Worm (Caenorhabditis elegans) whole organism, L4 larva: ENCODE measurements around the gene srz-59.

Source experiments
- D1046.2 ChIP-seq: fragments of 200-800 bp; sonication (Bioruptor generic); IDR thresholded peaks from 2 replicates; pipeline ENCODE4 v1.3.6; 2022; ENCODE audit warnings: missing genetic modification characterization, missing compliant biosample characterization
- F26F4.8 ChIP-seq: fragments of 200-800 bp; sonication (Bioruptor generic); conservative IDR thresholded peaks from 2 replicates; pipeline ENCODE4 v1.3.6; 2022; ENCODE audit warnings: missing genetic modification characterization, missing compliant biosample characterization
- Y105C5A.15 ChIP-seq: fragments of 200-800 bp; sonication (Bioruptor generic); IDR thresholded peaks from 2 replicates; pipeline ENCODE4 v1.3.6; 2022; ENCODE audit warnings: missing genetic modification characterization, missing compliant biosample characterization
- ZK337.2 ChIP-seq: fragments of 200-800 bp; sonication (Bioruptor generic); IDR thresholded peaks from 2 replicates; pipeline ENCODE4 v1.3.6; 2022; ENCODE audit warnings: missing genetic modification reagents, missing genetic modification characterization, missing compliant biosample characterization
- aha-1 ChIP-seq: fragments of 150-350 bp; peaks from one replicate; lab custom pipeline; 2014; ENCODE audit warnings: missing biosample characterization, missing genetic modification characterization
- ceh-20 ChIP-seq: fragments of 200-800 bp; sonication (Bioruptor generic); IDR thresholded peaks from 2 replicates; pipeline ENCODE4 v1.3.6; 2022; ENCODE audit warnings: missing genetic modification reagents, missing genetic modification characterization, missing compliant biosample characterization
- ces-1 ChIP-seq: fragments of 150-350 bp; sonication (generic microtip); optimal IDR thresholded peaks from 4 replicates; lab custom pipeline; 2014; ENCODE audit warnings: missing biosample characterization, missing genetic modification reagents, missing genetic modification characterization
- daf-12 ChIP-seq: fragments of 150-350 bp; optimal IDR thresholded peaks from 2 replicates; lab custom pipeline; 2014; ENCODE audit warnings: missing biosample characterization, missing genetic modification reagents, missing genetic modification characterization
- daf-16 ChIP-seq, 3 experiments: sonication (generic microtip); optimal IDR thresholded peaks; 2 replicates each; lab custom pipeline; 2016 to 2017; ENCODE audit warnings: missing genetic modification characterization in 3 of 3, missing genetic modification reagents in 3 of 3, mild to moderate bottlenecking in 2 of 3, missing compliant biosample characterization in 2 of 3, missing biosample characterization in 1 of 3, moderate library complexity in 1 of 3
- dmd-9 ChIP-seq: fragments of 200-800 bp; sonication (Bioruptor generic); IDR thresholded peaks from 2 replicates; pipeline ENCODE4 v1.3.6; 2022; ENCODE audit warnings: missing genetic modification reagents, missing genetic modification characterization, missing compliant biosample characterization
- dve-1 ChIP-seq: sonication (generic microtip); optimal IDR thresholded peaks from 2 replicates; lab custom pipeline; 2017; ENCODE audit warnings: antibody characterized with exemption, mild to moderate bottlenecking, missing genetic modification characterization, missing compliant biosample characterization; ENCODE audit not compliant: insufficient read depth
- egl-43 ChIP-seq: fragments of 200-800 bp; sonication (Bioruptor generic); IDR thresholded peaks from 2 replicates; pipeline ENCODE4 v1.3.6; 2022; ENCODE audit warnings: missing genetic modification reagents, missing genetic modification characterization, missing compliant biosample characterization
- fos-1 ChIP-seq: fragments of 150-350 bp; optimal IDR thresholded peaks from 2 replicates; lab custom pipeline; 2014; ENCODE audit warnings: missing biosample characterization, missing genetic modification characterization
- hmg-1.1 ChIP-seq: fragments of 200-800 bp; sonication (Bioruptor generic); IDR thresholded peaks from 2 replicates; pipeline ENCODE4 v1.3.6; 2022; ENCODE audit warnings: missing genetic modification reagents, missing genetic modification characterization, missing compliant biosample characterization
- lim-7 ChIP-seq: fragments of 200-800 bp; sonication (Bioruptor generic); IDR thresholded peaks from 2 replicates; pipeline ENCODE4 v1.3.6; 2022; ENCODE audit warnings: missing genetic modification characterization, missing compliant biosample characterization
- lin-13 ChIP-seq: fragments of 150-350 bp; optimal IDR thresholded peaks from 2 replicates; lab custom pipeline; 2014; ENCODE audit warnings: missing biosample characterization, missing genetic modification reagents, missing genetic modification characterization
- mdl-1 ChIP-seq, 2 experiments: fragments of 150-350 bp in 1 of 2; sonication (generic microtip) in 1 of 2; optimal IDR thresholded peaks; 2 replicates each; lab custom pipeline; 2014 to 2017; ENCODE audit warnings: missing biosample characterization in 2 of 2, missing genetic modification characterization in 2 of 2
- mep-1 ChIP-seq: fragments of 150-350 bp; sonication (generic microtip); optimal IDR thresholded peaks from 3 replicates; lab custom pipeline; 2014; ENCODE audit warnings: missing biosample characterization, missing genetic modification characterization
- nhr-111 ChIP-seq: fragments of 200-800 bp; sonication (Bioruptor generic); optimal IDR thresholded peaks from 2 replicates; lab custom pipeline; 2018; ENCODE audit warnings: mild to moderate bottlenecking, missing genetic modification characterization, missing compliant biosample characterization
- nhr-28 ChIP-seq: fragments of 150-350 bp; optimal IDR thresholded peaks from 2 replicates; lab custom pipeline; 2014; ENCODE audit warnings: missing biosample characterization, missing genetic modification characterization
- nhr-48 ChIP-seq: sonication (generic microtip); optimal IDR thresholded peaks from 2 replicates; lab custom pipeline; 2016; ENCODE audit warnings: mild to moderate bottlenecking, missing genetic modification characterization, missing compliant biosample characterization
- nhr-77 ChIP-seq: fragments of 150-350 bp; optimal IDR thresholded peaks from 2 replicates; lab custom pipeline; 2014; ENCODE audit warnings: missing biosample characterization, missing genetic modification characterization
- pha-4 ChIP-seq, 2 experiments: fragments of 150-350 bp in 1 of 2; fragments of 200-800 bp in 1 of 2; sonication (Bioruptor generic) in 1 of 2; IDR thresholded peaks in 1 of 2; optimal IDR thresholded peaks in 1 of 2; 2 replicates each; pipeline versions ENCODE4 v1.3.6 to Lab custom; 2014 to 2022; ENCODE audit warnings: missing genetic modification characterization in 2 of 2, missing genetic modification reagents in 2 of 2, missing biosample characterization in 1 of 2, missing compliant biosample characterization in 1 of 2
- php-3 ChIP-seq: fragments of 200-800 bp; sonication (Bioruptor generic); IDR thresholded peaks from 2 replicates; pipeline ENCODE4 v1.3.6; 2022; ENCODE audit warnings: missing genetic modification reagents, missing genetic modification characterization, missing compliant biosample characterization
- pqm-1 ChIP-seq: sonication (generic microtip); optimal IDR thresholded peaks from 2 replicates; lab custom pipeline; 2017; ENCODE audit warnings: missing biosample characterization, missing genetic modification characterization
- saeg-2 ChIP-seq: fragments of 200-800 bp; sonication (Bioruptor generic); IDR thresholded peaks from 2 replicates; pipeline ENCODE4 v1.3.6; 2022; ENCODE audit warnings: missing genetic modification reagents, missing genetic modification characterization, missing compliant biosample characterization
- snpc-1.2 ChIP-seq: fragments of 200-800 bp; sonication (Bioruptor generic); IDR thresholded peaks from 2 replicates; pipeline ENCODE4 v1.3.6; 2022; ENCODE audit warnings: missing genetic modification reagents, missing genetic modification characterization, missing compliant biosample characterization
- spr-1 ChIP-seq: sonication (generic microtip); optimal IDR thresholded peaks from 2 replicates; lab custom pipeline; 2016; ENCODE audit warnings: mild to moderate bottlenecking, missing genetic modification characterization, missing compliant biosample characterization
- tra-1 ChIP-seq: fragments of 200-800 bp; sonication (Bioruptor generic); IDR thresholded peaks from 2 replicates; pipeline ENCODE4 v1.3.6; 2022; ENCODE audit warnings: missing genetic modification reagents, missing genetic modification characterization, missing compliant biosample characterization
- unc-130 ChIP-seq: sonication (generic microtip); optimal IDR thresholded peaks from 2 replicates; lab custom pipeline; 2016; ENCODE audit warnings: missing genetic modification reagents, missing genetic modification characterization, missing compliant biosample characterization
- vab-7 ChIP-seq: fragments of 200-800 bp; sonication (Bioruptor generic); IDR thresholded peaks from 2 replicates; pipeline ENCODE4 v1.3.6; 2022; ENCODE audit warnings: missing genetic modification reagents, missing genetic modification characterization, missing compliant biosample characterization
- ztf-7 ChIP-seq: fragments of 150-350 bp; optimal IDR thresholded peaks from 2 replicates; lab custom pipeline; 2014; ENCODE audit warnings: missing biosample characterization, missing genetic modification characterization

srz-59 gene

DNA sequence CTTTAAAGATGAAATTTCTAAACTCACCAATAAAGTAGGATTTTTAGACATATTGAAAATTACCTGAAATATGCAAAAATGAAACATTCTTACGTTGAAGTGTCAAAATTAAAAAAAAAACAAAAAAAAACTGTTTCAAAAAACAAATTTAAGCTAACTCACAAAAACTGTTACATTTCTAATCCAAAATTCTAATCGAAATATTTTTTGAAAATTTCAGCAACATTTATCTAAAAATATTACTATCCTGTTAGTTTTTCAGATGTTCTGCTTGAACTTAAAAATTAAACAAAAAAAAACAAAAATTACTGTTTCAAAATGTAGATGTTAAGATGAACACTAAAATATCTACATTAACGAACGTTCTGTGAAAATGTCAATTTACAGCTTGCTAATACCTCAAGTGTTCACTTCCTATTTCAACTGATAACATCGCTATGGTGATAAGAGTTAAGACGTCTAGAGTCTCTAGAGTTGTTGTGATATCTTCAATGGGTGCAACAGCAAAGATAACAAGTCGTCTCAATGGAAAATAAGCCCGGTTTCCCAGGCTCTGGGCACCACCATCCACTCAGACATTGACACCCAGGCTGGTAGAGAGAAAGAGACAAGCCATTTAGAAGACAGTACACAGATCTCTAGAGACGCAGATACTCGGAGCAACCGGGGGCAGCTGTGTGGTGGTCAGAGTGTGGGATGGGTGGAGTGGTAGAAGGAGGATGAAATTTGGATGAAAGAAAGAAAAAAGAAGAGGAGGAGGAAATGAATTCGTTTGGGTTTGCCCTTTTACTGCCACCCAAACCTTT, 3.9 kb upstream of the srz-59 start, which contains the start of gene H12I19.115:
H12I19.115 (minus strand) TSS at position 51 of the 806 bp plus-strand sequence.
- TF ChIP-seq dmd-9 (GFP tag; lab: Robert Waterston, UW) (no peak), pqm-1 (tag; lab: Kevin White, UChicago) (peak; percentile 60), daf-16 (GFP tag; optimal IDR thresholded peaks at IDR 0.05; lab: Kevin White, UChicago) (no peak), daf-16 (tag; optimal IDR thresholded peaks at IDR 0.05; lab: Kevin White, UChicago) (peak; percentile 53)

DNA sequence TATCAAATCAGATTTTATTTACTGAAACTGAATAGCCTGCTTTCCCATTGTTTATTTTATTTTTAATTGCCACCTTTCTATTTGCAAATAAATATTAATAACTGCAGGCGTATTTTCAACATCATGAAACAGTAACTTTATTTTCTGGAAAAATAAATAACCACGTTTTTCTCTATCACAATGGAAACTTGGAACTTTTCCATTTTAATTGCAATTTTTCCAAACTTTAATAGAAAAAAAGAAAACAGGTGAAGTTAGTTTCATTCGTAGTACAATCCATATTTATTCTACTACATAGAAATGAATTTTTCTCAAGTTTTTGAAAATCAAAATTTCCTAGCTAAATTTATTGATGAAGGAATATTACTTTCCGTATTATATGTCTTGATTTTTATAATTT, 2.8 kb upstream of the srz-59 start, which contains the start of gene srz-42:
srz-42 (plus strand) TSS at position 301 of the 400 bp plus-strand sequence.
- no peak for TF ChIP-seq nhr-28 (tag; lab: Kevin White, UChicago)
- no peak for TF ChIP-seq lim-7 (GFP tag; lab: Robert Waterston, UW)
- TF ChIP-seq mdl-1 (tag; optimal IDR thresholded peaks at IDR 0.05; lab: Kevin White, UChicago) = no peak
- no peak for TF ChIP-seq nhr-77 (tag; lab: Kevin White, UChicago)
- no peak for TF ChIP-seq hmg-1.1 (GFP tag; lab: Robert Waterston, UW)
- no peak for TF ChIP-seq php-3 (GFP tag; lab: Robert Waterston, UW)

- no peak for TF ChIP-seq ZK337.2 (GFP tag; lab: Robert Waterston, UW)
- no peak for TF ChIP-seq nhr-48 (tag; lab: Kevin White, UChicago)
- no peak for TF ChIP-seq ces-1 (GFP tag; lab: Kevin White, UChicago)
- peak; percentile 92 for TF ChIP-seq aha-1
- no peak for TF ChIP-seq spr-1 (tag; lab: Kevin White, UChicago)
- TF ChIP-seq saeg-2 = no peak
- no peak for TF ChIP-seq unc-130 (GFP tag; lab: Kevin White, UChicago)
- TF ChIP-seq, all 104 proteins: peak for 1
Observed at ce11 chrIV:14133400-14133799, 1.5 kb downstream of the srz-59 start.

DNA sequence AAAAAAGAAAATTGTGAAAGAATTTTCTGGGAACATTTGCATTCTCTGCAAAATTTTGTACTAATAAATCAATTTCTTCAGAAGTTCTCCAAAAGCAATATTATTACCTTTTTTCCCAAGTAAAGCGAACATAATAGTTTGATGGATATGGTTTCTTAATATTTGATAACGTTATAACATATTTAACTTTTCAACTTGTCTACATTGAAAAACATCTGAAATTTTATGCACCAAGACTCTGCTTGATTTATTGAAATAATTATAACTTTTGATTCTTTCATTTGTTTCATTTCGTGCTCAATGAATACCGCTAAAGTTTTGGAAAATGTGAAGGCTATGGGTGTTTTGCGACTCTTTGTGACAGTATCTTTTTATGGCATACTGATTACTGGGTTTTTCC, 5.2 kb downstream of the srz-59 start, which contains the start of gene srz-31:
srz-31 (plus strand) TSS at position 301 of the 400 bp plus-strand sequence.
- TF ChIP-seq ztf-7 (tag; lab: Kevin White, UChicago) (no peak), ceh-20 (GFP tag; lab: Robert Waterston, UW) (no peak), nhr-111 (no peak), dve-1 (tag; lab: Kevin White, UChicago) (no peak), Y105C5A.15 (GFP tag; lab: Robert Waterston, UW) (no peak), spr-1 (tag; lab: Kevin White, UChicago) (no peak), fos-1 (tag; lab: Kevin White, UChicago) (no peak), pha-4 (GFP tag; IDR thresholded peaks at IDR 0.05; lab: Robert Waterston, UW) (no peak), pha-4 (tag; optimal IDR thresholded peaks at IDR 0.05; lab: Kevin White, UChicago) (no peak), F26F4.8 (GFP tag; lab: Robert Waterston, UW) (no peak), egl-43 (GFP tag; lab: Robert Waterston, UW) (no peak), mep-1 (no peak), tra-1 (GFP tag; lab: Robert Waterston, UW) (no peak), daf-12 (tag; lab: Kevin White, UChicago) (no peak), vab-7 (GFP tag; lab: Robert Waterston, UW) (no peak), D1046.2 (GFP tag; lab: Robert Waterston, UW) (no peak)

ce11 chrIV:14143042-14143441, 11.2 kb downstream of the srz-59 start:
- TF ChIP-seq snpc-1.2 (GFP tag; lab: Robert Waterston, UW) (peak; percentile 70), lin-13 (no peak)
